Worm (Caenorhabditis elegans): Measurements from ENCODE around the gene vha-13.

vha-13 gene

DNA sequence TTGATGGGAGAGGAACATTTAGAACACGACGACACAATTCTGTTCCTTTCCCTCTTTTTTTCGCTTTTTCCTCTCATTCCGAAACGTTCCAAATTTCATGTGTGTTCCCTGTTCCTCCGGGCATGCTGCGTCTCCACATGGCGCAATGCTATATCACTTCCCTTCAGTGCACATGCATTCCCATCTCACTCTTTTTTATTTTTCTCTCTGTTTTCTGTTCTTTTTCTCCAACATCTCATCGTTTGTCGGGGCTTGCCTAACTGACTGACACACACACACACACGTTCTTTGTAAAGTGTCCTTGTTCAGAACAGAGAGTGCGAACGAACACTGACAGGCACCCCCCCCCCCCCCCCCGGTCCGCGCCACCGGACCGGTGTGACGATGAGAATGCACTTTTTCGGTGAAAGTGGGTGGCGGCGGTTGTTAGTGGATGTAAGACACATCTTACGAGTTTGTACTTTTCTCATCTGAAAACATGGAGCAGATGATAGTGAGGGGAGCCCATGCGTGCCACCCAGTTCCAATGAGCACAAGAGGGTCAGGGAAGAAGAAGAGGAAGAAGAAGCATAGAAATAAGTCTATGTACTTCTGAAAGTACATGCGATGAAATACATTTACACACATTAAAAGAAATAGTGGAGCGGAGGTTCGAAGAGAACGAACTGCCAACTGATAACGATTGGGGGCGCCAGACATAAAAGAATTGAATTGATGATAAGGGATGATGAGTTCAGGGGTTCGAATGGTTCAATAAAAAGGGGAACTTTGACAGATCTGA is 17.0 kb downstream of the vha-13 start:
- TF ChIP-seq sox-4 (tag; optimal IDR thresholded peaks at IDR 0.05) (no peak), K09A11.1 (tag; optimal IDR thresholded peaks at IDR 0.05; ENCODE audit: insufficient read depth) (no peak), ceh-9 (tag; optimal IDR thresholded peaks at IDR 0.05) (no peak), ceh-30 (tag; optimal IDR thresholded peaks at IDR 0.05) (no peak), pqm-1 (tag; optimal IDR thresholded peaks at IDR 0.05) (no peak), unc-86 (tag; optimal IDR thresholded peaks at IDR 0.05) (no peak), pha-2 (tag; optimal IDR thresholded peaks at IDR 0.05) (no peak), hlh-8 (tag; optimal IDR thresholded peaks at IDR 0.05) (no peak), ceh-19 (GFP tag; optimal IDR thresholded peaks at IDR 0.05) (no peak)

DNA sequence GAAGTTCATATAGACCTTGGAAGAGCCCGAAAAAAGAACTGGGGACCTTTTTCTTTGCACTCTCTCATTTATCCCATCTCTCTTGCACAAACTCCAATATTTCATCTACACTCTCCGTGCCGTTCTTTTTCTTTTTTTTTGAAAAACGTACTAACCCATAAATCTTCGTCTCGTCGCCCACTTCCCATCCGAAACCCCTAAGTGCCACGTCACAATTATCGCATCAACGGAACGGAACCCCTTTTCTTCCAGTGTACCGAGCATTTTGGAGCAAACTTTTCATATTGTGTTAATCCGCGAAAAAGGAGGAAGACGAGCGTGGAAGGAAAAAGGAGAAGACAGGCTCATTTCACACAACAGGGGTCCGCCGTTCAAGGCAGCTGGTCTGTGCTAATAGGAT is 17.9 kb downstream of the vha-13 start:
- no peak for TF ChIP-seq ceh-45 (GFP tag; IDR thresholded peaks at IDR 0.05)
- TF ChIP-seq ztf-16 (tag; optimal IDR thresholded peaks at IDR 0.05), result no peak
- no peak for TF ChIP-seq hlh-15 (tag; optimal IDR thresholded peaks at IDR 0.05)
- TF ChIP-seq ceh-31 (tag; optimal IDR thresholded peaks at IDR 0.05), result no peak
- no peak for TF ChIP-seq fax-1 (tag; optimal IDR thresholded peaks at IDR 0.05)
- no peak for TF ChIP-seq pha-4 (tag; optimal IDR thresholded peaks at IDR 0.05)
- TF ChIP-seq ceh-30 (tag; optimal IDR thresholded peaks at IDR 0.05), result no peak
- no peak for TF ChIP-seq K09A11.1 (tag; optimal IDR thresholded peaks at IDR 0.05; ENCODE audit: insufficient read depth)
- TF ChIP-seq pros-1 (tag; optimal IDR thresholded peaks at IDR 0.05), result no peak
- TF ChIP-seq odd-2 (tag; optimal IDR thresholded peaks at IDR 0.05), result no peak
- TF ChIP-seq ceh-24 (tag; optimal IDR thresholded peaks at IDR 0.05), result no peak
- TF ChIP-seq unc-42 (tag; optimal IDR thresholded peaks at IDR 0.05), result no peak
- TF ChIP-seq sdc-2 (tag; optimal IDR thresholded peaks at IDR 0.05), result no peak
- no peak for TF ChIP-seq elt-2 (tag; optimal IDR thresholded peaks at IDR 0.05)

DNA sequence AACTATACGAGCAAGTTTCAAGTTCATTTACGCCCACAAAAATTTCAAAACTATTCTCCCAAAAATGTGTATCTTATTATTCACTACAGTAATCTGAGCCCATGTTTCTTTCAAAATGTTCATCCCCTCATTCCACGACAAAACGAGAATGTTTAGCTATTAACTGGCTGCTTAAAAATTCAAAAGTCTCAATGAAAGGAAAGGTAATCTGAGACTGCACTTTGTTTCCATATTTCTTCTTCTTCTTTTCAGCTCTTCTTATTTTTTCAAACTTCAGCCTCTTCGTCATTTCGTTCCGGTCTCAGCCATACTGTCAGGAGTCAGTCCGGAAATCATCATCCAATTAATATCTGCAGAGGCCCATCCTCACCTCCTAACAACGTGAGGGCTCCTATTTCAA is 21.3 kb downstream of the vha-13 start, which contains the start of gene unc-39:
Gene unc-39 (plus strand): TSS at position 301 of the 400 bp plus-strand sequence.
- no peak for TF ChIP-seq pha-4 (tag; optimal IDR thresholded peaks at IDR 0.05)
- TF ChIP-seq madf-2 (tag; optimal IDR thresholded peaks at IDR 0.05), result no peak
- TF ChIP-seq C38D4.7 (GFP tag; optimal IDR thresholded peaks at IDR 0.05), result no peak
- no peak for TF ChIP-seq hlh-30 (tag; optimal IDR thresholded peaks at IDR 0.05; ENCODE audit: insufficient read depth)
- no peak for TF ChIP-seq ceh-31 (tag; optimal IDR thresholded peaks at IDR 0.05)
- TF ChIP-seq ceh-22 (tag; optimal IDR thresholded peaks at IDR 0.05), result no peak
- TF ChIP-seq eyg-1 (tag; optimal IDR thresholded peaks at IDR 0.05), result no peak
- no peak for TF ChIP-seq fax-1 (tag; optimal IDR thresholded peaks at IDR 0.05)
- no peak for TF ChIP-seq Y22D7AL.16 (tag; optimal IDR thresholded peaks at IDR 0.05)
- no peak for TF ChIP-seq unc-42 (tag; optimal IDR thresholded peaks at IDR 0.05)
- no peak for TF ChIP-seq ama-1 (optimal IDR thresholded peaks at IDR 0.05)
- no peak for TF ChIP-seq ceh-6 (GFP tag; optimal IDR thresholded peaks at IDR 0.05)
- no peak for TF ChIP-seq F13H6.1 (tag; optimal IDR thresholded peaks at IDR 0.05)
- no peak for TF ChIP-seq ttx-3 (tag; optimal IDR thresholded peaks at IDR 0.05)
- TF ChIP-seq ref-2 (tag; optimal IDR thresholded peaks at IDR 0.05), result no peak
- no peak for TF ChIP-seq ztf-16 (tag; optimal IDR thresholded peaks at IDR 0.05)
- TF ChIP-seq pros-1 (tag; optimal IDR thresholded peaks at IDR 0.05), result no peak
- TF ChIP-seq odd-2 (tag; optimal IDR thresholded peaks at IDR 0.05), result no peak

DNA sequence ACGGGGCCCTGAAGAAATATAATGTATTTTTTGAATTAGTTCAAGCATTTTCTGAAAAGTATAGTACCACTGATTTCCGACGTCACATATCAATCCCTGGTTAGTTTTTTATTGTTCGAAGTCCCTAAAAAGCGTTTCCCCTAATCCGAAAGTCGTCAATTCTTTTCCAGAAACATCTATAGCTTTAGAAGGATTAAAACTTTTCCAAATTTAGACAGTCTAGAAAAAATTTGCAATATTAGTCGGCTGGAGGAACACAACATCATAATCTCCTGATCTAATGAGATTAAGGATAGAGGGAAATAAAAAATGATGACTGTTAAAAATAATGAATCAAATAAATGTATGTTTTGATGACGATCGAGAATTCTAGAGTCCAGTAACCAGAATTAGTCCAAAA is 26.5 kb downstream of the vha-13 start:
- TF ChIP-seq eyg-1 (tag; optimal IDR thresholded peaks at IDR 0.05), result no peak
- TF ChIP-seq hlh-8 (tag; optimal IDR thresholded peaks at IDR 0.05), result no peak
- TF ChIP-seq C38D4.7 (GFP tag; optimal IDR thresholded peaks at IDR 0.05), result no peak
- TF ChIP-seq nfya-1 (tag; optimal IDR thresholded peaks at IDR 0.05), result no peak
- TF ChIP-seq ceh-30 (tag; optimal IDR thresholded peaks at IDR 0.05), result no peak
- TF ChIP-seq elt-4 (tag; optimal IDR thresholded peaks at IDR 0.05), result no peak
- no peak for TF ChIP-seq K02D7.2 (tag; optimal IDR thresholded peaks at IDR 0.05)
- no peak for TF ChIP-seq tbx-7 (tag; optimal IDR thresholded peaks at IDR 0.05)
- TF ChIP-seq pag-3 (tag; optimal IDR thresholded peaks at IDR 0.05; ENCODE audit: borderline replicate concordance), result no peak
- no peak for TF ChIP-seq K09A11.1 (tag; optimal IDR thresholded peaks at IDR 0.05; ENCODE audit: insufficient read depth)
- TF ChIP-seq rnt-1 (tag; optimal IDR thresholded peaks at IDR 0.05), result no peak
